Worm (Caenorhabditis elegans) whole organism, L1 larva: Measurements from ENCODE around the gene srx-78.

Source experiments
- C04F5.9 ChIP-seq: sonication (generic microtip); optimal IDR thresholded peaks from 2 replicates; lab custom pipeline; 2016; ENCODE audit warnings: missing genetic modification characterization, missing compliant biosample characterization
- C16A3.4 ChIP-seq: fragments of 150-350 bp; optimal IDR thresholded peaks from 2 replicates; lab custom pipeline; 2014; ENCODE audit warnings: missing biosample characterization, missing genetic modification characterization
- C34B4.2 ChIP-seq: sonication (generic microtip); optimal IDR thresholded peaks from 2 replicates; lab custom pipeline; 2017; ENCODE audit warnings: mild to moderate bottlenecking, missing genetic modification characterization, missing compliant biosample characterization
- Y116A8C.19 ChIP-seq: sonication (generic microtip); optimal IDR thresholded peaks from 2 replicates; lab custom pipeline; 2016; ENCODE audit warnings: missing compliant biosample characterization, missing genetic modification characterization, borderline replicate concordance
- ama-1 ChIP-seq: fragments of 150-350 bp; optimal IDR thresholded peaks from 2 replicates; lab custom pipeline; 2014
- blmp-1 ChIP-seq: fragments of 150-350 bp; optimal IDR thresholded peaks from 2 replicates; lab custom pipeline; 2014; ENCODE audit warnings: missing biosample characterization, missing genetic modification characterization
- ceh-88 ChIP-seq: fragments of 200-800 bp; sonication (Bioruptor generic); IDR thresholded peaks from 2 replicates; pipeline ENCODE4 v1.3.6; 2022; ENCODE audit warnings: missing genetic modification characterization, missing compliant biosample characterization
- ces-1 ChIP-seq: fragments of 150-350 bp; optimal IDR thresholded peaks from 2 replicates; lab custom pipeline; 2014; ENCODE audit warnings: missing biosample characterization, missing genetic modification reagents, missing genetic modification characterization
- efl-3 ChIP-seq: fragments of 200-800 bp; sonication (Bioruptor generic); optimal IDR thresholded peaks from 2 replicates; lab custom pipeline; 2018; ENCODE audit warnings: mild to moderate bottlenecking, missing genetic modification characterization, missing compliant biosample characterization
- egl-13 ChIP-seq: sonication (generic microtip); optimal IDR thresholded peaks from 2 replicates; lab custom pipeline; 2016; ENCODE audit warnings: missing genotype, missing genetic modification reagents, missing genetic modification characterization, missing compliant biosample characterization
- egl-27 ChIP-seq, 2 experiments: fragments of 150-350 bp in 1 of 2; sonication (generic microtip); optimal IDR thresholded peaks; 3 replicates each; lab custom pipeline; 2017 to 2018; ENCODE audit warnings: missing biosample characterization in 2 of 2, missing genetic modification characterization in 2 of 2, missing genetic modification reagents in 2 of 2
- elt-3 ChIP-seq, 6 experiments: fragments of 150-350 bp in 1 of 6; sonication (generic microtip); optimal IDR thresholded peaks; 2 replicates each; lab custom pipeline; 2017 to 2018; ENCODE audit warnings: missing biosample characterization in 6 of 6, missing genetic modification characterization in 6 of 6, inconsistent platforms in 1 of 6
- ets-5 ChIP-seq: fragments of 200-800 bp; sonication (Bioruptor generic); IDR thresholded peaks from 2 replicates; pipeline ENCODE4 v1.3.6; 2022; ENCODE audit warnings: missing genetic modification characterization, missing compliant biosample characterization
- fkh-10 ChIP-seq: sonication (generic microtip); optimal IDR thresholded peaks from 2 replicates; lab custom pipeline; 2017; ENCODE audit warnings: missing biosample characterization, missing genetic modification reagents, missing genetic modification characterization
- fkh-4 ChIP-seq: sonication (generic microtip); optimal IDR thresholded peaks from 2 replicates; lab custom pipeline; 2016; ENCODE audit warnings: missing compliant biosample characterization, missing genetic modification characterization, borderline replicate concordance
- fos-1 ChIP-seq: fragments of 150-350 bp; optimal IDR thresholded peaks from 2 replicates; lab custom pipeline; 2014; ENCODE audit warnings: missing biosample characterization, missing genetic modification characterization
- grh-1 ChIP-seq: fragments of 200-800 bp; sonication (Bioruptor generic); IDR thresholded peaks from 2 replicates; pipeline ENCODE4 v1.3.6; 2022; ENCODE audit warnings: missing genetic modification reagents, missing genetic modification characterization, missing compliant biosample characterization
- hlh-17 ChIP-seq: fragments of 200-800 bp; sonication (Bioruptor generic); optimal IDR thresholded peaks from 2 replicates; lab custom pipeline; 2018; ENCODE audit warnings: missing genetic modification characterization, mild to moderate bottlenecking, missing compliant biosample characterization, moderate library complexity, borderline replicate concordance
- irx-1 ChIP-seq: sonication (generic microtip); optimal IDR thresholded peaks from 2 replicates; lab custom pipeline; 2016; ENCODE audit warnings: missing genetic modification characterization, missing compliant biosample characterization
- isw-1 ChIP-seq: fragments of 200-800 bp; sonication (Bioruptor generic); IDR thresholded peaks from 2 replicates; pipeline ENCODE4 v1.3.6; 2022; ENCODE audit warnings: missing genetic modification characterization, missing compliant biosample characterization
- lin-14 ChIP-seq: fragments of 200-800 bp; sonication (Bioruptor generic); optimal IDR thresholded peaks from 2 replicates; lab custom pipeline; 2018; ENCODE audit warnings: mild to moderate bottlenecking, missing genetic modification characterization, moderate library complexity, missing compliant biosample characterization
- lin-15B ChIP-seq: fragments of 150-350 bp; sonication (generic microtip); optimal IDR thresholded peaks from 3 replicates; lab custom pipeline; 2014; ENCODE audit warnings: missing biosample characterization, missing genetic modification characterization
- lin-35 ChIP-seq, 2 experiments: fragments of 150-350 bp; optimal IDR thresholded peaks; 2 replicates each; lab custom pipeline; 2014; ENCODE audit warnings: missing biosample characterization in 2 of 2, missing genetic modification characterization in 2 of 2, missing genetic modification reagents in 2 of 2
- lin-39 ChIP-seq: fragments of 150-350 bp; optimal IDR thresholded peaks from 2 replicates; lab custom pipeline; 2014; ENCODE audit warnings: missing biosample characterization, missing genetic modification reagents, missing genetic modification characterization
- mab-9 ChIP-seq: fragments of 200-800 bp; sonication (Bioruptor generic); IDR thresholded peaks from 2 replicates; pipeline ENCODE4 v1.3.6; 2022; ENCODE audit warnings: missing genetic modification reagents, missing genetic modification characterization, missing compliant biosample characterization
- mdl-1 ChIP-seq, 2 experiments: fragments of 150-350 bp; optimal IDR thresholded peaks; 2 replicates each; lab custom pipeline; 2014 to 2017; ENCODE audit warnings: missing biosample characterization in 2 of 2, missing genetic modification characterization in 2 of 2, inconsistent platforms in 1 of 2
- mep-1 ChIP-seq: fragments of 150-350 bp; optimal IDR thresholded peaks from 2 replicates; lab custom pipeline; 2014; ENCODE audit warnings: missing biosample characterization, missing genetic modification characterization
- nhr-12 ChIP-seq: sonication (generic microtip); optimal IDR thresholded peaks from 2 replicates; lab custom pipeline; 2017; ENCODE audit warnings: missing biosample characterization, missing genetic modification characterization
- nhr-19 ChIP-seq: fragments of 200-800 bp; sonication (Bioruptor generic); conservative IDR thresholded peaks from 2 replicates; pipeline ENCODE4 v1.3.6; 2022; ENCODE audit warnings: missing genetic modification characterization, missing compliant biosample characterization
- nhr-20 ChIP-seq: sonication (generic microtip); optimal IDR thresholded peaks from 2 replicates; lab custom pipeline; 2016; ENCODE audit warnings: mild to moderate bottlenecking, missing genetic modification characterization, missing compliant biosample characterization
- nhr-28 ChIP-seq: fragments of 150-350 bp; optimal IDR thresholded peaks from 2 replicates; lab custom pipeline; 2014; ENCODE audit warnings: missing biosample characterization, missing genetic modification characterization
- nhr-76 ChIP-seq: sonication (generic microtip); optimal IDR thresholded peaks from 2 replicates; lab custom pipeline; 2017; ENCODE audit warnings: missing biosample characterization, missing genetic modification characterization
- nhr-77 ChIP-seq: fragments of 150-350 bp; optimal IDR thresholded peaks from 2 replicates; lab custom pipeline; 2014; ENCODE audit warnings: missing biosample characterization, missing genetic modification characterization
- nhr-90 ChIP-seq: sonication (generic microtip); optimal IDR thresholded peaks from 2 replicates; lab custom pipeline; 2016; ENCODE audit warnings: mild to moderate bottlenecking, missing genetic modification characterization, missing compliant biosample characterization; ENCODE audit not compliant: poor library complexity
- pax-3 ChIP-seq: fragments of 200-800 bp; sonication (Bioruptor generic); optimal IDR thresholded peaks from 2 replicates; lab custom pipeline; 2018; ENCODE audit warnings: mild to moderate bottlenecking, missing genetic modification characterization, moderate library complexity, missing compliant biosample characterization
- rnt-1 ChIP-seq: sonication (generic microtip); optimal IDR thresholded peaks from 2 replicates; lab custom pipeline; 2016; ENCODE audit warnings: mild to moderate bottlenecking, missing genetic modification characterization, moderate library complexity, missing compliant biosample characterization
- snpc-4 ChIP-seq: fragments of 150-350 bp; optimal IDR thresholded peaks from 2 replicates; lab custom pipeline; 2014; ENCODE audit warnings: missing biosample characterization, missing genetic modification characterization
- snu-23 ChIP-seq: sonication (generic microtip); optimal IDR thresholded peaks from 2 replicates; lab custom pipeline; 2016; ENCODE audit warnings: missing genetic modification characterization, missing compliant biosample characterization
- sptf-1 ChIP-seq: fragments of 150-350 bp; optimal IDR thresholded peaks from 2 replicates; lab custom pipeline; 2014; ENCODE audit warnings: missing biosample characterization, missing genetic modification characterization
- sup-37 ChIP-seq: fragments of 200-800 bp; sonication (Bioruptor generic); optimal IDR thresholded peaks from 2 replicates; lab custom pipeline; 2018; ENCODE audit warnings: mild to moderate bottlenecking, missing genetic modification characterization, missing compliant biosample characterization
- tbx-2 ChIP-seq: sonication (generic microtip); optimal IDR thresholded peaks from 2 replicates; lab custom pipeline; 2016; ENCODE audit warnings: missing genetic modification characterization, missing compliant biosample characterization
- tlp-1 ChIP-seq: fragments of 150-350 bp; optimal IDR thresholded peaks from 2 replicates; lab custom pipeline; 2014; ENCODE audit warnings: missing biosample characterization, missing genetic modification characterization
- unc-30 ChIP-seq: sonication (generic microtip); optimal IDR thresholded peaks from 2 replicates; lab custom pipeline; 2017; ENCODE audit warnings: missing biosample characterization, missing genetic modification characterization
- unc-98 ChIP-seq: fragments of 200-800 bp; sonication (Bioruptor generic); IDR thresholded peaks from 2 replicates; pipeline ENCODE4 v1.3.6; 2022; ENCODE audit warnings: missing genetic modification characterization, missing compliant biosample characterization
- vab-15 ChIP-seq: sonication (generic microtip); optimal IDR thresholded peaks from 2 replicates; lab custom pipeline; 2017; ENCODE audit warnings: missing genotype, mild to moderate bottlenecking, missing genetic modification characterization, missing compliant biosample characterization
- xbp-1 ChIP-seq: sonication (generic microtip); optimal IDR thresholded peaks from 2 replicates; lab custom pipeline; 2016; ENCODE audit warnings: missing genetic modification characterization, missing compliant biosample characterization
- zag-1 ChIP-seq: fragments of 150-350 bp; optimal IDR thresholded peaks from 2 replicates; lab custom pipeline; 2014; ENCODE audit warnings: missing biosample characterization, missing genetic modification characterization
- ztf-11 ChIP-seq, 2 experiments: sonication (generic microtip); optimal IDR thresholded peaks; 2 replicates each; lab custom pipeline; 2016 to 2017; ENCODE audit warnings: missing genetic modification characterization in 2 of 2, missing biosample characterization in 1 of 2, missing compliant biosample characterization in 1 of 2
- ztf-4 ChIP-seq: fragments of 150-350 bp; optimal IDR thresholded peaks from 2 replicates; lab custom pipeline; 2014; ENCODE audit warnings: missing biosample characterization, missing genetic modification characterization

The srx-78 gene

ce11 chrV:15143798-15144197 lies 48.9 kb downstream of the srx-78 start, which contains the start of gene K08F9.4 (continued):
- TF ChIP-seq pax-3 = no peak
- peak; percentile 100 for TF ChIP-seq blmp-1 (tag; lab: Kevin White, UChicago)
- TF ChIP-seq nhr-76 (tag; lab: Kevin White, UChicago) = no peak
- peak; percentile 2 for TF ChIP-seq vab-15
- TF ChIP-seq tbx-2 (tag; lab: Kevin White, UChicago) = peak; percentile 50
- TF ChIP-seq rnt-1 (tag; lab: Kevin White, UChicago) = peak; percentile 73
- TF ChIP-seq ceh-88 (GFP tag; lab: Robert Waterston, UW) = no peak
- TF ChIP-seq snpc-4 (tag; lab: Kevin White, UChicago) = peak; percentile 72
- TF ChIP-seq hlh-17 (GFP tag; lab: Kevin White, UChicago) = no peak
- TF ChIP-seq nhr-12 (tag; lab: Kevin White, UChicago) = no peak
- no peak for TF ChIP-seq efl-3 (GFP tag; lab: Kevin White, UChicago)
- peak; percentile 0 for TF ChIP-seq irx-1
- TF ChIP-seq C04F5.9 = no peak
- no peak for TF ChIP-seq unc-30 (tag; lab: Kevin White, UChicago)
- peak; percentile 84 for TF ChIP-seq C16A3.4 (tag; lab: Kevin White, UChicago)
- TF ChIP-seq nhr-19 (GFP tag; lab: Robert Waterston, UW) = no peak
- TF ChIP-seq lin-35 (GFP tag; optimal IDR thresholded peaks at IDR 0.05; lab: Kevin White, UChicago) = peak; percentile 75 to 85
- no peak for TF ChIP-seq ets-5 (GFP tag; lab: Robert Waterston, UW)
- TF ChIP-seq unc-98 (GFP tag; lab: Robert Waterston, UW) = no peak
- TF ChIP-seq lin-15B = peak; percentile 84
- TF ChIP-seq ama-1 (lab: Kevin White, UChicago) = no peak
- TF ChIP-seq ztf-4 (tag; lab: Kevin White, UChicago) = no peak
- TF ChIP-seq isw-1 (GFP tag; lab: Robert Waterston, UW) = no peak
- TF ChIP-seq mdl-1 (tag; optimal IDR thresholded peaks at IDR 0.05; lab: Kevin White, UChicago) = no peak
- TF ChIP-seq sup-37 (GFP tag; lab: Kevin White, UChicago) = no peak
- peak; percentile 81 for TF ChIP-seq lin-14 (GFP tag; lab: Kevin White, UChicago)
- TF ChIP-seq zag-1 (tag; lab: Kevin White, UChicago) = no peak
- no peak for TF ChIP-seq egl-13 (tag; lab: Kevin White, UChicago)
- peak; percentile 83 for TF ChIP-seq mep-1 (tag; lab: Kevin White, UChicago)
- no peak for TF ChIP-seq nhr-77
- no peak for TF ChIP-seq egl-27 (tag; optimal IDR thresholded peaks at IDR 0.05; lab: Kevin White, UChicago)
- no peak for TF ChIP-seq fkh-10 (GFP tag; lab: Kevin White, UChicago)
- TF ChIP-seq nhr-90 (tag; lab: Kevin White, UChicago) = peak; percentile 75
- TF ChIP-seq fkh-4 (tag; lab: Kevin White, UChicago) = no peak
- TF ChIP-seq tlp-1 (tag; lab: Kevin White, UChicago) = no peak
- no peak for TF ChIP-seq sptf-1 (tag; lab: Kevin White, UChicago)
- no peak for TF ChIP-seq C34B4.2 (tag; lab: Kevin White, UChicago)
- no peak for TF ChIP-seq ces-1 (GFP tag; lab: Kevin White, UChicago)
- TF ChIP-seq Y116A8C.19 (tag; lab: Kevin White, UChicago) = no peak
- TF ChIP-seq xbp-1 (tag; lab: Kevin White, UChicago) = peak; percentile 63
- TF ChIP-seq ztf-11 (tag; optimal IDR thresholded peaks at IDR 0.05; lab: Kevin White, UChicago) = no peak
- TF ChIP-seq nhr-20 (tag; lab: Kevin White, UChicago) = peak; percentile 68
- peak in 2 of 6 experiments; percentile 26 to 72 for TF ChIP-seq elt-3 (tag; optimal IDR thresholded peaks at IDR 0.05; lab: Kevin White, UChicago)
- TF ChIP-seq lin-39 (tag; lab: Kevin White, UChicago) = no peak
- no peak for TF ChIP-seq nhr-28 (tag; lab: Kevin White, UChicago)
- TF ChIP-seq snu-23 (GFP tag; lab: Kevin White, UChicago) = peak; percentile 79
- TF ChIP-seq mab-9 = no peak
- TF ChIP-seq fos-1 (tag; lab: Kevin White, UChicago) = no peak
- peak; percentile 31; the same call in 1 of the 2 replicates for TF ChIP-seq grh-1
